Fruit fly (Drosophila melanogaster) whole organism, pupa: ENCODE results near the gene ohgt.
A peak's percentile ranks its signal among the peaks of the same experiment; 100 is the strongest.

Source experiments
- CG10348 ChIP-seq: fragments of 200-800 bp; sonication (Bioruptor generic); IDR thresholded peaks from 2 replicates; pipeline ENCODE4 v1.3.6; 2022; ENCODE audit warnings: missing biosample characterization, missing genetic modification characterization
- CG13204 ChIP-seq: fragments of 200-800 bp; sonication (Bioruptor generic); optimal IDR thresholded peaks from 2 replicates; lab custom pipeline; 2018; ENCODE audit warnings: missing biosample characterization, mild to moderate bottlenecking, missing genetic modification characterization, moderate library complexity
- CG15710 ChIP-seq: fragments of 200-800 bp; sonication (Bioruptor generic); optimal IDR thresholded peaks from 2 replicates; lab custom pipeline; 2018; ENCODE audit warnings: missing biosample characterization, mild to moderate bottlenecking, missing genetic modification characterization, moderate library complexity
- CG17806 ChIP-seq: fragments of 200-800 bp; sonication (Bioruptor generic); optimal IDR thresholded peaks from 2 replicates; lab custom pipeline; 2018; ENCODE audit warnings: missing biosample characterization, mild to moderate bottlenecking, missing genetic modification characterization, moderate library complexity
- CG4496 ChIP-seq: fragments of 200-800 bp; sonication (Bioruptor generic); IDR thresholded peaks from 3 replicates; pipeline ENCODE4 v1.3.6; 2022; ENCODE audit warnings: missing biosample characterization, missing genetic modification characterization
- CG8159 ChIP-seq: fragments of 200-800 bp; sonication (Bioruptor generic); optimal IDR thresholded peaks from 3 replicates; lab custom pipeline; 2018; ENCODE audit warnings: missing biosample characterization, mild to moderate bottlenecking, missing genetic modification characterization, moderate library complexity
- CG9948 ChIP-seq: fragments of 200-800 bp; sonication (Bioruptor generic); optimal IDR thresholded peaks from 2 replicates; lab custom pipeline; 2018; ENCODE audit warnings: missing biosample characterization, mild to moderate bottlenecking, missing genetic modification characterization, moderate library complexity
- D1 ChIP-seq: fragments of 200-800 bp; sonication (Bioruptor generic); optimal IDR thresholded peaks from 2 replicates; lab custom pipeline; 2018; ENCODE audit warnings: missing biosample characterization, mild to moderate bottlenecking, missing genetic modification characterization, moderate library complexity
- Ets98B ChIP-seq: fragments of 200-800 bp; sonication (Bioruptor generic); IDR thresholded peaks from 2 replicates; pipeline ENCODE4 v1.3.6; 2022; ENCODE audit warnings: missing biosample characterization, missing genetic modification characterization
- Pif1A ChIP-seq: fragments of 200-800 bp; sonication (Bioruptor generic); optimal IDR thresholded peaks from 3 replicates; lab custom pipeline; 2016; ENCODE audit warnings: missing biosample characterization, missing genetic modification characterization
- Pif1B ChIP-seq: fragments of 200-800 bp; sonication (Bioruptor generic); optimal IDR thresholded peaks from 3 replicates; lab custom pipeline; 2016; ENCODE audit warnings: missing biosample characterization, missing genetic modification characterization
- Snoo ChIP-seq: fragments of 200-800 bp; sonication (Bioruptor generic); optimal IDR thresholded peaks from 3 replicates; lab custom pipeline; 2017; ENCODE audit warnings: missing biosample characterization, mild to moderate bottlenecking, missing genetic modification characterization, inconsistent platforms
- rn ChIP-seq: fragments of 200-800 bp; sonication (Bioruptor generic); IDR thresholded peaks from 2 replicates; pipeline ENCODE4 v1.3.6; 2022; ENCODE audit warnings: missing biosample characterization, missing genetic modification characterization

dm6 chr3R:10083077-10083476 is 34.1 kb downstream of the ohgt start:
- peak; percentile 30; the same call in 1 of the 3 replicates for TF ChIP-seq CG4496 (GFP tag; lab: Robert Waterston, UW)
- TF ChIP-seq Ets98B (GFP tag; lab: Robert Waterston, UW): no peak
- no peak for TF ChIP-seq Snoo (tag; lab: Kevin White, UChicago)
- no peak for TF ChIP-seq CG8159
- no peak for TF ChIP-seq Pif1B
- no peak for TF ChIP-seq CG13204 (GFP tag; lab: Kevin White, UChicago)
- no peak for TF ChIP-seq rn (GFP tag; lab: Robert Waterston, UW)
- TF ChIP-seq D1 (tag; lab: Kevin White, UChicago): no peak
- no peak for TF ChIP-seq Pif1A (GFP tag; lab: Kevin White, UChicago)
- TF ChIP-seq CG17806 (tag; lab: Kevin White, UChicago): no peak
- TF ChIP-seq CG9948 (tag; lab: Kevin White, UChicago): no peak
- TF ChIP-seq CG10348 (GFP tag; lab: Robert Waterston, UW): no peak
- TF ChIP-seq CG15710 (tag; lab: Kevin White, UChicago): no peak
